Worm (Caenorhabditis elegans) whole organism, L4 larva: ENCODE results near the gene lido-16.

Source experiments
- F44E2.7 ChIP-seq: fragments of 200-800 bp; sonication (Bioruptor generic); IDR thresholded peaks from 2 replicates; pipeline ENCODE4 v2.1.2; 2022; ENCODE audit warnings: missing genetic modification characterization, missing compliant biosample characterization
- R02D3.7 ChIP-seq: fragments of 150-350 bp; sonication (generic microtip); optimal IDR thresholded peaks from 3 replicates; lab custom pipeline; 2014; ENCODE audit warnings: missing biosample characterization, missing genetic modification characterization
- T20F7.1 ChIP-seq: fragments of 200-800 bp; sonication (Bioruptor generic); optimal IDR thresholded peaks from 2 replicates; lab custom pipeline; 2018; ENCODE audit warnings: mild to moderate bottlenecking, missing genetic modification characterization, missing compliant biosample characterization
- T26A8.4 ChIP-seq: fragments of 200-800 bp; sonication (Bioruptor generic); IDR thresholded peaks from 2 replicates; pipeline ENCODE4 v1.3.6; 2022; ENCODE audit warnings: missing genetic modification characterization, missing compliant biosample characterization
- Y75B8A.6 ChIP-seq: fragments of 200-800 bp; sonication (Bioruptor generic); IDR thresholded peaks from 2 replicates; pipeline ENCODE4 v1.3.6; 2022; ENCODE audit warnings: missing genetic modification reagents, missing genetic modification characterization, missing compliant biosample characterization
- ZK546.5 ChIP-seq, 2 experiments: sonication (generic microtip); optimal IDR thresholded peaks; 2 replicates each; lab custom pipeline; 2017; ENCODE audit warnings: missing biosample characterization in 2 of 2, missing genetic modification characterization in 2 of 2
- aha-1 ChIP-seq: fragments of 150-350 bp; peaks from one replicate; lab custom pipeline; 2014; ENCODE audit warnings: missing biosample characterization, missing genetic modification characterization
- arid-1 ChIP-seq: fragments of 200-800 bp; sonication (Bioruptor generic); conservative IDR thresholded peaks from 2 replicates; pipeline ENCODE4 v1.3.6; 2022; ENCODE audit warnings: missing genetic modification reagents, missing genetic modification characterization, missing compliant biosample characterization
- ceh-20 ChIP-seq: fragments of 200-800 bp; sonication (Bioruptor generic); IDR thresholded peaks from 2 replicates; pipeline ENCODE4 v1.3.6; 2022; ENCODE audit warnings: missing genetic modification reagents, missing genetic modification characterization, missing compliant biosample characterization
- ceh-82 ChIP-seq: sonication (generic microtip); optimal IDR thresholded peaks from 2 replicates; lab custom pipeline; 2017; ENCODE audit warnings: missing biosample characterization, missing genetic modification characterization
- daf-19 ChIP-seq: fragments of 200-800 bp; sonication (Bioruptor generic); conservative IDR thresholded peaks from 2 replicates; pipeline ENCODE4 v1.3.6; 2022; ENCODE audit warnings: missing genetic modification characterization, missing compliant biosample characterization
- daf-8 ChIP-seq: fragments of 200-800 bp; sonication (Bioruptor generic); IDR thresholded peaks from 2 replicates; pipeline ENCODE4 v1.3.6; 2022; ENCODE audit warnings: missing genetic modification characterization, missing compliant biosample characterization
- dmd-6 ChIP-seq: fragments of 200-800 bp; sonication (Bioruptor generic); IDR thresholded peaks from 2 replicates; pipeline ENCODE4 v1.3.6; 2022; ENCODE audit warnings: missing genetic modification reagents, missing genetic modification characterization, missing compliant biosample characterization
- dpl-1 ChIP-seq: fragments of 150-350 bp; optimal IDR thresholded peaks from 2 replicates; lab custom pipeline; 2014; ENCODE audit warnings: missing biosample characterization, missing genetic modification reagents, missing genetic modification characterization
- egl-27 ChIP-seq: sonication (generic microtip); optimal IDR thresholded peaks from 3 replicates; lab custom pipeline; 2017; ENCODE audit warnings: missing biosample characterization, missing genetic modification reagents, missing genetic modification characterization
- egl-43 ChIP-seq: fragments of 200-800 bp; sonication (Bioruptor generic); IDR thresholded peaks from 2 replicates; pipeline ENCODE4 v1.3.6; 2022; ENCODE audit warnings: missing genetic modification reagents, missing genetic modification characterization, missing compliant biosample characterization
- gei-8 ChIP-seq: fragments of 200-800 bp; sonication (Bioruptor generic); optimal IDR thresholded peaks from 2 replicates; lab custom pipeline; 2018; ENCODE audit warnings: mild to moderate bottlenecking, missing genetic modification characterization, missing compliant biosample characterization
- hif-1 ChIP-seq, 2 experiments: sonication (generic microtip); optimal IDR thresholded peaks; 2 replicates each; lab custom pipeline; 2016 to 2017; ENCODE audit warnings: missing compliant biosample characterization in 2 of 2, missing genetic modification characterization in 2 of 2, missing genetic modification reagents in 2 of 2, missing genotype in 2 of 2, mild to moderate bottlenecking in 1 of 2
- hlh-30 ChIP-seq: sonication (generic microtip); optimal IDR thresholded peaks from 2 replicates; lab custom pipeline; 2017; ENCODE audit warnings: antibody characterized with exemption, mild to moderate bottlenecking, missing genetic modification characterization, missing compliant biosample characterization; ENCODE audit not compliant: insufficient read depth
- hmg-1.1 ChIP-seq: fragments of 200-800 bp; sonication (Bioruptor generic); IDR thresholded peaks from 2 replicates; pipeline ENCODE4 v1.3.6; 2022; ENCODE audit warnings: missing genetic modification reagents, missing genetic modification characterization, missing compliant biosample characterization
- lin-38 ChIP-seq: fragments of 200-800 bp; sonication (Bioruptor generic); IDR thresholded peaks from 2 replicates; pipeline ENCODE4 v1.3.6; 2022; ENCODE audit warnings: missing genetic modification reagents, missing genetic modification characterization, missing compliant biosample characterization
- lir-3 ChIP-seq: sonication (generic microtip); optimal IDR thresholded peaks from 2 replicates; lab custom pipeline; 2016; ENCODE audit warnings: mild to moderate bottlenecking, missing genetic modification characterization, missing compliant biosample characterization
- lsy-2 ChIP-seq, 2 experiments: fragments of 150-350 bp in 1 of 2; sonication (generic microtip) in 1 of 2; optimal IDR thresholded peaks; 2 replicates each; lab custom pipeline; 2014 to 2017; ENCODE audit warnings: missing biosample characterization in 2 of 2, missing genetic modification characterization in 2 of 2
- mdl-1 ChIP-seq, 2 experiments: fragments of 150-350 bp in 1 of 2; sonication (generic microtip) in 1 of 2; optimal IDR thresholded peaks; 2 replicates each; lab custom pipeline; 2014 to 2017; ENCODE audit warnings: missing biosample characterization in 2 of 2, missing genetic modification characterization in 2 of 2
- mxl-3 ChIP-seq: fragments of 200-800 bp; sonication (Bioruptor generic); optimal IDR thresholded peaks from 2 replicates; lab custom pipeline; 2018; ENCODE audit warnings: mild to moderate bottlenecking, missing genetic modification characterization, missing compliant biosample characterization
- nhr-10 ChIP-seq: fragments of 150-350 bp; optimal IDR thresholded peaks from 2 replicates; lab custom pipeline; 2014; ENCODE audit warnings: missing biosample characterization, missing genetic modification characterization
- nhr-11 ChIP-seq: fragments of 150-350 bp; optimal IDR thresholded peaks from 2 replicates; lab custom pipeline; 2014; ENCODE audit warnings: missing biosample characterization, missing genetic modification characterization
- nhr-28 ChIP-seq: fragments of 150-350 bp; optimal IDR thresholded peaks from 2 replicates; lab custom pipeline; 2014; ENCODE audit warnings: missing biosample characterization, missing genetic modification characterization
- nhr-77 ChIP-seq: fragments of 150-350 bp; optimal IDR thresholded peaks from 2 replicates; lab custom pipeline; 2014; ENCODE audit warnings: missing biosample characterization, missing genetic modification characterization
- pha-4 ChIP-seq, 2 experiments: fragments of 150-350 bp in 1 of 2; fragments of 200-800 bp in 1 of 2; sonication (Bioruptor generic) in 1 of 2; IDR thresholded peaks in 1 of 2; optimal IDR thresholded peaks in 1 of 2; 2 replicates each; pipeline versions ENCODE4 v1.3.6 to Lab custom; 2014 to 2022; ENCODE audit warnings: missing genetic modification characterization in 2 of 2, missing genetic modification reagents in 2 of 2, missing biosample characterization in 1 of 2, missing compliant biosample characterization in 1 of 2
- pqm-1 ChIP-seq: sonication (generic microtip); optimal IDR thresholded peaks from 2 replicates; lab custom pipeline; 2017; ENCODE audit warnings: missing biosample characterization, missing genetic modification characterization
- rbr-2 ChIP-seq: sonication (generic microtip); optimal IDR thresholded peaks from 2 replicates; lab custom pipeline; 2016; ENCODE audit warnings: missing genotype, missing genetic modification characterization, missing compliant biosample characterization
- saeg-2 ChIP-seq: fragments of 200-800 bp; sonication (Bioruptor generic); IDR thresholded peaks from 2 replicates; pipeline ENCODE4 v1.3.6; 2022; ENCODE audit warnings: missing genetic modification reagents, missing genetic modification characterization, missing compliant biosample characterization
- spr-1 ChIP-seq: sonication (generic microtip); optimal IDR thresholded peaks from 2 replicates; lab custom pipeline; 2016; ENCODE audit warnings: mild to moderate bottlenecking, missing genetic modification characterization, missing compliant biosample characterization
- unc-62 ChIP-seq, 3 experiments: fragments of 150-350 bp in 1 of 3; sonication (generic microtip); optimal IDR thresholded peaks in 2 of 3; peaks in 1 of 3; 1 replicate in 1 of 3; 2 replicates in 2 of 3; lab custom pipeline; 2014 to 2017; ENCODE audit warnings: missing biosample characterization in 3 of 3, missing genetic modification characterization in 3 of 3, missing genetic modification reagents in 3 of 3, missing genotype in 1 of 3
- zag-1 ChIP-seq: fragments of 150-350 bp; optimal IDR thresholded peaks from 2 replicates; lab custom pipeline; 2014; ENCODE audit warnings: missing biosample characterization, missing genetic modification characterization
- zfp-3 ChIP-seq: fragments of 200-800 bp; sonication (Bioruptor generic); conservative IDR thresholded peaks from 2 replicates; pipeline ENCODE4 v1.3.6; 2022; ENCODE audit warnings: missing genetic modification reagents, missing genetic modification characterization, missing compliant biosample characterization
- zip-2 ChIP-seq: fragments of 150-350 bp; optimal IDR thresholded peaks from 2 replicates; lab custom pipeline; 2014; ENCODE audit warnings: missing biosample characterization, missing genetic modification characterization

lido-16 gene

DNA sequence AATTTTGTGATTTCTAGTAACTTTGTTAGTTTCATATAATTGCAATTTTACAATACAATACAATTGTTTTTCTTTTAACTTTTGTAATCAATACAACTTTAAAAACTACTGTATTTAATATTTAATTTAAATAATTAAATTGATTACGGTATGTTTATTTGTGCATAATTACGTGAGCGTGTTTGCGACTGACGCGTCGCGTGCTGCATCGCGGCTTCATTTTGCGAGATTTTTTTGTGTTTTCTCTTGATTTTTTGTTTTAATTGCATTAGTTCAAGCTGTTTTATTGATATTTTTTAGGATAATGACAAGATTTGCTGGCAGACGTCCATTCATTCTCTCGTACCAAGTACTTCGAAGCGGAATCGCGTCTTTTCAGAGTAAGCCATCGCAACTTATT, 8.1 kb downstream of the lido-16 start, which contains the start of gene T28D9.4:
T28D9.4 (plus strand) TSS at position 301 of the 400 bp plus-strand sequence.
- no peak for TF ChIP-seq Y75B8A.6 (GFP tag; lab: Robert Waterston, UW)
- no peak for TF ChIP-seq nhr-77 (tag; lab: Kevin White, UChicago)
- TF ChIP-seq, all 104 proteins: peak for 0

DNA sequence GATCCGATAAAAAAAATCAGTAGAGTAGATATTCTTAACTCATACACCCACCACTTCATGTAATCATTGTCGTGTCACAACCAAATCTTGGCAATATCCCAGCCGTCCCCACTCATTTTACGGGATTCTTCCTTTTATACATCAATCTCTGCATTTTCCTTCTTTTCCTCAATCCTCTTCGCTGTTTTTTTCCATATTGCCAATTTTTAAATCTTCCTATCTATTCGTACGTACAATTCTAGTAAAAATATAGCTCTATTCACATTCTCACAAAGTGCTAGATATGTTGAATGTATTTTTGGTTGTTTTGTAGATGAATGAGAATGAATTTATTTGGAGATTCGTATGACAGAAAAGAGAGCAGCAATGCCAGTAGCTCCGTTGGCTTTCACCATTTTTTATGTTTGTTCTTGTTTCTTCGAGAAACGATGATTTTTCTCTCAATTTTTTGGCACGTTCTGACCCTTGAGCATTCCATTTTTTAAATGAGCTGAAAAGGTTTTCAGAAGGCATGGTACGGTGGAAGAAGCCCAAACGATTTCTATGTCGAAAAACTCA, 9.5 kb downstream of the lido-16 start, which contains the start of gene T28D9.16:
T28D9.16 (plus strand) TSS at position 508 of the 558 bp plus-strand sequence.
- TF ChIP-seq unc-62 (GFP tag; optimal IDR thresholded peaks at IDR 0.05 in 1 of 2; lab: Kevin White, UChicago): peak in 1 of 2 experiments; percentile 91
- no peak for TF ChIP-seq unc-62 (tag; optimal IDR thresholded peaks at IDR 0.05; lab: Kevin White, UChicago)
- TF ChIP-seq gei-8 (GFP tag; lab: Kevin White, UChicago): no peak

DNA sequence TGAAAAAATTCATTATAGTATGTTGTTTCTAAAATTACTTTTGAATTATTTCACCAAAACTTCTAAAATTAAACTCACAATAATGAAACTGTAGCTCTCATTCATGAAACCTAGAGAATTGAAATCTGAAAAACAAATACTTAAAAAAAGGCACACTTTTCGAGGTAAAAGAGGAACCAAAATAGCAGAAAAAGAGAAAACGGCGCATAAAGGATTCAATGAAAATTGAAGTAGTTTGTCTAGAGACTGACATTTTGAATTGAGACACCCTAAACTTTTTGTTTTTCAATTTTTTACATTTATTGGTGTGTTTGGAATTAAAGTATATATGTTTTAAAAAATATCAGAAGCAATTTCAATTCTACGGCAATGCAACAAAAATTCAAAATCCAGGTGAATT, 13.8 kb downstream of the lido-16 start, which contains the start of gene dgk-5:
dgk-5 (minus strand) TSS at position 101 of the 400 bp plus-strand sequence.
- TF ChIP-seq arid-1 (GFP tag; lab: Robert Waterston, UW) (no peak), daf-8 (no peak), ZK546.5 (tag; optimal IDR thresholded peaks at IDR 0.05; lab: Kevin White, UChicago) (no peak), zip-2 (tag; lab: Kevin White, UChicago) (no peak), F44E2.7 (GFP tag; lab: Robert Waterston, UW) (no peak), egl-27 (tag; lab: Kevin White, UChicago) (no peak), egl-43 (GFP tag; lab: Robert Waterston, UW) (no peak), hif-1 (tag; optimal IDR thresholded peaks at IDR 0.05; lab: Kevin White, UChicago) (no peak), aha-1 (no peak), mxl-3 (GFP tag; lab: Kevin White, UChicago) (no peak), lir-3 (tag; lab: Kevin White, UChicago) (no peak), lsy-2 (tag; optimal IDR thresholded peaks at IDR 0.05; lab: Kevin White, UChicago) (no peak), lin-38 (GFP tag; lab: Robert Waterston, UW) (no peak), zfp-3 (GFP tag; lab: Robert Waterston, UW) (no peak), daf-19 (no peak), zag-1 (no peak), T20F7.1 (GFP tag; lab: Kevin White, UChicago) (no peak)

DNA sequence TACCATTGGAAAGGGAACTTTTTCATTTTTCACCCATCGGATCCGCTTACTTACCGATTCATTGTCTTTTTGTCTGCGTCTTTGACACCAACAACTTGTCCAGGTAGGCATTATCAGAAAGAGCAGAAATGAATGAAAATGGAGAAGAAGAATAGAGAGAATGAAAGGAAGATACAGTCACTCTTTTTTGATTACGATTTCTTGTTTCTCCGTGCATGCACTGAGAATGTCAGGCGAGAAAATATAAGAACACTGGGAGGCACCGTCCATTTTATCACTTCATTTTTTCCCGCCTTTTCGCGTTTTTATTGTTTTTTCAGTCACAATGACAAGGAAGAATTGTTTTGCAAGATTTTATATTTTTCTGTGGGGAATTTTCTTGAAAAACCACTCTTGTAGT, 15.4 kb downstream of the lido-16 start:
- TF ChIP-seq pqm-1 (tag; lab: Kevin White, UChicago): peak; percentile 39
- peak; percentile 34 for TF ChIP-seq nhr-28 (tag; lab: Kevin White, UChicago)
- peak; percentile 82 for TF ChIP-seq aha-1
- TF ChIP-seq nhr-11 (tag; lab: Kevin White, UChicago): no peak
- TF ChIP-seq nhr-10 (tag; lab: Kevin White, UChicago): no peak

DNA sequence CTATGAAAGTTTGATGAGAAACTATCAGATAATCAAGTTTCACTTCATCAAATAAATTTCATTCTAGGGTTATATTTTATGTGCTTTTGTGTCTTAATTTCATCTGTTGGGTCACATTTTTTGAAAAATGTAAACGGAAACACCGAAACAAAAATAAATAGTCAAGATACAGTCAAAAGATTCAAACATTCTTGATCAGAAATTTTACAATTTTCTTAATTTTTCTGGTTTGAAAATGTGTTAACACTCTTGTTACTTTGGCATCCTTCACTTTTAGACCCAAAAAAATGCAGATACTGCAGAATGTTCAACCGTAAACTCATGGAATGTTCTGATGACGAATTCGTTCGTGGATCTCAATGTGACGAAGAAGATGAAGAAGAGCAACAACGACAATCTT, 30.1 kb downstream of the lido-16 start, which contains the start of gene aptf-1:
aptf-1 (plus strand) TSS at position 301 of the 400 bp plus-strand sequence.
- TF ChIP-seq daf-8: no peak
- no peak for TF ChIP-seq ceh-82 (tag; lab: Kevin White, UChicago)
- no peak for TF ChIP-seq unc-62 (GFP tag; optimal IDR thresholded peaks at IDR 0.05 in 1 of 2; lab: Kevin White, UChicago)
- TF ChIP-seq unc-62 (tag; optimal IDR thresholded peaks at IDR 0.05; lab: Kevin White, UChicago): no peak
- no peak for TF ChIP-seq T26A8.4 (GFP tag; lab: Robert Waterston, UW)
- no peak for TF ChIP-seq R02D3.7 (tag; lab: Kevin White, UChicago)
- TF ChIP-seq spr-1: no peak

DNA sequence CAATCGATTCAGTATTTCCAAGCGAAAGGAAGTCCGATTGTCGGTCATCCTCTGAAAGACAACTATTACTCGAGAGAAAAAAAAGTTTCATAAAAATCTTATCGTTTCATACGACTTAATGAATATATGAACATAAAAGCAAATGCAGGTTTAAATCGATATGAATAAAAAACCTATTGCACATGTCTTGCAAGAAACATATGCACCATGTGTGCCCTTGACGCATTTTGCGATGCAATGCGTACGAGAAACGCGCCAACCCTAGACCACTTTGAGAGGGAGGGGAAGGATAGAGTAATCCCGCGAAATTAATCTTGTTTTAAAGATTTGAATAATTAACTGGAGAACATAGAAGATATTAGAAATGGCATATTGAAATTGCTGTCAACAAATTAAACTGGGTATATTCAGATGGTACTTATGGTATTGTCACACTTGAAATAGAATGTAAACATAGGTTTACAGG, 31.4 kb downstream of the lido-16 start, which contains the start of gene atg-16.2:
atg-16.2 (minus strand) TSS at position 51 of the 466 bp plus-strand sequence.
- no peak for TF ChIP-seq dmd-6 (GFP tag; lab: Robert Waterston, UW)
- peak in 1 of 2 experiments; percentile 53 for TF ChIP-seq mdl-1 (tag; optimal IDR thresholded peaks at IDR 0.05; lab: Kevin White, UChicago)
- TF ChIP-seq gei-8 (GFP tag; lab: Kevin White, UChicago): no peak
- peak; percentile 38 for TF ChIP-seq T20F7.1 (GFP tag; lab: Kevin White, UChicago)
- TF ChIP-seq daf-19: 0 out of 2 replicates have a peak, but pooled peaks have one; percentile 9
- no peak for TF ChIP-seq saeg-2
- no peak for TF ChIP-seq zag-1
- no peak for TF ChIP-seq ceh-20
- TF ChIP-seq nhr-28 (tag; lab: Kevin White, UChicago): peak; percentile 71
- no peak for TF ChIP-seq pha-4 (GFP tag; IDR thresholded peaks at IDR 0.05; lab: Robert Waterston, UW)
- TF ChIP-seq pha-4 (tag; optimal IDR thresholded peaks at IDR 0.05; lab: Kevin White, UChicago): peak; percentile 67
- TF ChIP-seq rbr-2 (tag; lab: Kevin White, UChicago): peak; percentile 37
- peak; percentile 42 for TF ChIP-seq nhr-11 (tag; lab: Kevin White, UChicago)
- TF ChIP-seq lsy-2 (tag; optimal IDR thresholded peaks at IDR 0.05; lab: Kevin White, UChicago): peak in 1 of 2 experiments; percentile 83
- TF ChIP-seq hmg-1.1: peak; percentile 46; the same call in 1 of the 2 replicates
- TF ChIP-seq dpl-1 (GFP tag; lab: Kevin White, UChicago): peak; percentile 54
- TF ChIP-seq hlh-30 (tag; lab: Kevin White, UChicago): peak; percentile 84
- TF ChIP-seq mxl-3 (GFP tag; lab: Kevin White, UChicago): peak; percentile 91
